Worm (Caenorhabditis elegans) whole organism, young adult: ENCODE data around the gene C25E10.10.

Experiments
- B0019.2 ChIP-seq: fragments of 200-800 bp; sonication (Bioruptor generic); conservative IDR thresholded peaks from 2 replicates; pipeline ENCODE4 v1.3.6; 2022; ENCODE audit warnings: missing genetic modification reagents, missing genetic modification characterization, missing compliant biosample characterization
- B0035.1 ChIP-seq: sonication (generic microtip); optimal IDR thresholded peaks from 2 replicates; lab custom pipeline; 2016; ENCODE audit warnings: missing genetic modification characterization, mild to moderate bottlenecking, missing compliant biosample characterization, missing genotype, missing genetic modification reagents
- B0336.3 ChIP-seq: fragments of 200-800 bp; sonication (Bioruptor generic); IDR thresholded peaks from 2 replicates; pipeline ENCODE4 v1.3.6; 2022; ENCODE audit warnings: missing genetic modification characterization, missing compliant biosample characterization
- D2030.7 ChIP-seq: fragments of 200-800 bp; sonication (Bioruptor generic); IDR thresholded peaks from 2 replicates; pipeline ENCODE4 v1.3.6; 2022; ENCODE audit warnings: missing genetic modification reagents, missing genetic modification characterization, missing compliant biosample characterization
- F10E7.11 ChIP-seq: sonication (generic microtip); optimal IDR thresholded peaks from 2 replicates; lab custom pipeline; 2017; ENCODE audit warnings: mild to moderate bottlenecking, missing genetic modification characterization, moderate library complexity, missing compliant biosample characterization
- F37B4.10 ChIP-seq: fragments of 200-800 bp; sonication (Bioruptor generic); IDR thresholded peaks from 2 replicates; pipeline ENCODE4 v1.3.6; 2022; ENCODE audit warnings: missing genetic modification characterization, missing compliant biosample characterization
- Y67H2A.10 ChIP-seq: fragments of 200-800 bp; sonication (Bioruptor generic); conservative IDR thresholded peaks from 2 replicates; pipeline ENCODE4 v1.3.6; 2022; ENCODE audit warnings: missing genetic modification reagents, missing genetic modification characterization, missing compliant biosample characterization
- ZK185.1 ChIP-seq: sonication (generic microtip); optimal IDR thresholded peaks from 2 replicates; lab custom pipeline; 2016; ENCODE audit warnings: mild to moderate bottlenecking, missing genetic modification characterization, missing compliant biosample characterization; ENCODE audit not compliant: poor library complexity, severe bottlenecking
- aptf-2 ChIP-seq: fragments of 200-800 bp; sonication (Bioruptor generic); conservative IDR thresholded peaks from 2 replicates; pipeline ENCODE4 v1.3.6; 2022; ENCODE audit warnings: missing genetic modification reagents, missing genetic modification characterization, missing compliant biosample characterization
- atf-7 ChIP-seq: sonication (generic microtip); optimal IDR thresholded peaks from 2 replicates; lab custom pipeline; 2017; ENCODE audit warnings: mild to moderate bottlenecking, missing genetic modification characterization, missing compliant biosample characterization
- attf-5 ChIP-seq: fragments of 200-800 bp; sonication (Bioruptor generic); optimal IDR thresholded peaks from 2 replicates; lab custom pipeline; 2018; ENCODE audit warnings: mild to moderate bottlenecking, missing genetic modification characterization, missing compliant biosample characterization
- cebp-1 ChIP-seq, 2 experiments: fragments of 200-800 bp in 1 of 2; sonication (Bioruptor generic) in 1 of 2; sonication (generic microtip) in 1 of 2; IDR thresholded peaks in 1 of 2; optimal IDR thresholded peaks in 1 of 2; 2 replicates each; pipeline versions ENCODE4 v1.3.6 to Lab custom; 2017 to 2022; ENCODE audit warnings: missing compliant biosample characterization in 2 of 2, missing genetic modification characterization in 2 of 2, mild to moderate bottlenecking in 1 of 2, missing genetic modification reagents in 1 of 2, moderate library complexity in 1 of 2
- die-1 ChIP-seq: sonication (generic microtip); optimal IDR thresholded peaks from 2 replicates; lab custom pipeline; 2016; ENCODE audit warnings: missing genotype, mild to moderate bottlenecking, missing genetic modification characterization, missing compliant biosample characterization
- dox-1 ChIP-seq: fragments of 200-800 bp; sonication (Bioruptor generic); IDR thresholded peaks from 2 replicates; pipeline ENCODE4 v1.3.6; 2022; ENCODE audit warnings: missing genetic modification reagents, missing genetic modification characterization, missing compliant biosample characterization
- dpl-1 ChIP-seq: fragments of 150-350 bp; optimal IDR thresholded peaks from 2 replicates; lab custom pipeline; 2014; ENCODE audit warnings: missing biosample characterization, missing genetic modification reagents, missing genetic modification characterization
- egl-18 ChIP-seq: fragments of 200-800 bp; sonication (Bioruptor generic); IDR thresholded peaks from 2 replicates; pipeline ENCODE4 v1.3.6; 2022; ENCODE audit warnings: missing genetic modification reagents, missing genetic modification characterization, missing compliant biosample characterization
- egrh-3 ChIP-seq: fragments of 200-800 bp; sonication (Bioruptor generic); IDR thresholded peaks from 2 replicates; pipeline ENCODE4 v1.3.6; 2022; ENCODE audit warnings: missing genetic modification reagents, missing genetic modification characterization, missing compliant biosample characterization
- fkh-3 ChIP-seq: sonication (generic microtip); optimal IDR thresholded peaks from 2 replicates; lab custom pipeline; 2016; ENCODE audit warnings: mild to moderate bottlenecking, missing genetic modification characterization, missing compliant biosample characterization
- him-1 ChIP-seq: sonication (generic microtip); optimal IDR thresholded peaks from 2 replicates; lab custom pipeline; 2016; ENCODE audit warnings: missing genotype, missing genetic modification reagents, missing genetic modification characterization, missing compliant biosample characterization
- hrde-1 ChIP-seq: sonication (generic microtip); optimal IDR thresholded peaks from 2 replicates; lab custom pipeline; 2016; ENCODE audit warnings: missing genetic modification characterization, mild to moderate bottlenecking, missing compliant biosample characterization, moderate library complexity, missing genotype, missing genetic modification reagents, borderline replicate concordance
- lag-1 ChIP-seq: fragments of 200-800 bp; sonication (Bioruptor generic); IDR thresholded peaks from 2 replicates; pipeline ENCODE4 v1.3.6; 2022; ENCODE audit warnings: missing genetic modification reagents, missing genetic modification characterization, missing compliant biosample characterization
- lin-54 ChIP-seq: fragments of 200-800 bp; sonication (Bioruptor generic); optimal IDR thresholded peaks from 2 replicates; lab custom pipeline; 2018; ENCODE audit warnings: mild to moderate bottlenecking, missing genetic modification characterization, missing compliant biosample characterization
- madf-6 ChIP-seq: fragments of 200-800 bp; sonication (Bioruptor generic); IDR thresholded peaks from 2 replicates; pipeline ENCODE4 v1.3.6; 2022; ENCODE audit warnings: missing genetic modification reagents, missing genetic modification characterization, missing compliant biosample characterization
- nhr-179 ChIP-seq: sonication (generic microtip); optimal IDR thresholded peaks from 2 replicates; lab custom pipeline; 2016; ENCODE audit warnings: mild to moderate bottlenecking, missing genetic modification characterization, missing compliant biosample characterization
- nhr-80 ChIP-seq: sonication (generic microtip); optimal IDR thresholded peaks from 2 replicates; lab custom pipeline; 2016; ENCODE audit warnings: missing genetic modification characterization, missing compliant biosample characterization
- rec-8 ChIP-seq, 2 experiments: sonication (generic microtip); optimal IDR thresholded peaks; 2 replicates each; lab custom pipeline; 2016; ENCODE audit warnings: mild to moderate bottlenecking in 2 of 2, missing genetic modification characterization in 2 of 2, missing genetic modification reagents in 2 of 2, missing genotype in 2 of 2, missing biosample characterization in 1 of 2, missing compliant biosample characterization in 1 of 2, moderate library complexity in 1 of 2
- rpc-1 ChIP-seq, 2 experiments: fragments of 150-350 bp in 1 of 2; sonication (generic microtip) in 1 of 2; optimal IDR thresholded peaks; 2 replicates each; lab custom pipeline; 2014 to 2018; ENCODE audit warnings: missing biosample characterization in 1 of 2, missing genetic modification characterization in 1 of 2, missing genetic modification reagents in 1 of 2, missing genotype in 1 of 2
- snpc-1.3 ChIP-seq: sonication (generic microtip); optimal IDR thresholded peaks from 2 replicates; lab custom pipeline; 2017; ENCODE audit warnings: missing genetic modification characterization, mild to moderate bottlenecking, missing compliant biosample characterization, antibody characterized with exemption, moderate library complexity, missing genotype, missing genetic modification reagents; ENCODE audit not compliant: insufficient read depth
- snpc-3.4 ChIP-seq: sonication (generic microtip); optimal IDR thresholded peaks from 2 replicates; lab custom pipeline; 2017; ENCODE audit warnings: missing genetic modification characterization, mild to moderate bottlenecking, missing compliant biosample characterization, antibody characterized with exemption, moderate library complexity, missing genotype, missing genetic modification reagents
- snpc-4 ChIP-seq, 5 experiments: fragments of 150-350 bp in 1 of 5; sonication (generic microtip) in 4 of 5; optimal IDR thresholded peaks; 2 replicates each; lab custom pipeline; 2014 to 2018; ENCODE audit warnings: missing genetic modification characterization in 5 of 5, missing biosample characterization in 3 of 5, antibody characterized with exemption in 2 of 5, mild to moderate bottlenecking in 2 of 5, missing compliant biosample characterization in 2 of 5, missing genotype in 2 of 5, moderate library complexity in 2 of 5, missing genetic modification reagents in 1 of 5
- somi-1 ChIP-seq: fragments of 200-800 bp; sonication (Bioruptor generic); optimal IDR thresholded peaks from 2 replicates; lab custom pipeline; 2018; ENCODE audit warnings: mild to moderate bottlenecking, missing genetic modification characterization, missing compliant biosample characterization
- unc-62 ChIP-seq: fragments of 150-350 bp; optimal IDR thresholded peaks from 2 replicates; lab custom pipeline; 2014; ENCODE audit warnings: missing biosample characterization, missing genetic modification reagents, missing genetic modification characterization
- ztf-3 ChIP-seq: fragments of 200-800 bp; sonication (Bioruptor generic); optimal IDR thresholded peaks from 2 replicates; lab custom pipeline; 2018; ENCODE audit warnings: mild to moderate bottlenecking, missing genetic modification characterization, missing compliant biosample characterization
- ztf-6 ChIP-seq: fragments of 200-800 bp; sonication (Bioruptor generic); IDR thresholded peaks from 2 replicates; pipeline ENCODE4 v1.3.6; 2022; ENCODE audit warnings: missing genetic modification reagents, missing genetic modification characterization, missing compliant biosample characterization

C25E10.10 gene

DNA sequence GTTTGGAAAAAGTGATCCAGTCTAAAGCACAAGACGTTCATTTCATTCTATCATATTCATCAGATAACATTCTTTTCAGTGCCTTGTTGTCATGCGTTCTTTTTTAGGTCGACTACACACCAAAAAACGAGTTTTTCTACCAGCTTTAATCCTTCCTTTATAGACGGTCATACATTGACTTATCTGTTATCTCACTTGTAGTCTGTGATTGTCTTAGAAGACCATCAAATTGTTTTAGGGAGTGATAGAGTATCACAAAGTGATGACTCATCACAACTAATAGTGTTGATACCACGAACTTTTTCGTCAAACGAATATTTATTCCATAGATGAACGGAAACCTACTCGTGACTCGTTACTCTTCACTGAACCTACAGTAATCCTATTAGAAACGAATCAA is 29.7 kb upstream of the C25E10.10 start:
- no peak for TF ChIP-seq attf-5
- no peak for TF ChIP-seq lag-1 (GFP tag; lab: Robert Waterston, UW)
- no peak for TF ChIP-seq atf-7 (tag; lab: Kevin White, UChicago)
- TF ChIP-seq snpc-1.3 = no peak
- no peak for TF ChIP-seq die-1 (tag; lab: Kevin White, UChicago)
- TF ChIP-seq F10E7.11 = no peak
- TF ChIP-seq nhr-80 = no peak
- TF ChIP-seq unc-62 = no peak
- no peak for TF ChIP-seq somi-1 (GFP tag; lab: Kevin White, UChicago)
- TF ChIP-seq snpc-4 (GFP tag; optimal IDR thresholded peaks at IDR 0.05; lab: Kevin White, UChicago) = no peak
- TF ChIP-seq snpc-4 (tag; optimal IDR thresholded peaks at IDR 0.05; lab: Kevin White, UChicago) = no peak

DNA sequence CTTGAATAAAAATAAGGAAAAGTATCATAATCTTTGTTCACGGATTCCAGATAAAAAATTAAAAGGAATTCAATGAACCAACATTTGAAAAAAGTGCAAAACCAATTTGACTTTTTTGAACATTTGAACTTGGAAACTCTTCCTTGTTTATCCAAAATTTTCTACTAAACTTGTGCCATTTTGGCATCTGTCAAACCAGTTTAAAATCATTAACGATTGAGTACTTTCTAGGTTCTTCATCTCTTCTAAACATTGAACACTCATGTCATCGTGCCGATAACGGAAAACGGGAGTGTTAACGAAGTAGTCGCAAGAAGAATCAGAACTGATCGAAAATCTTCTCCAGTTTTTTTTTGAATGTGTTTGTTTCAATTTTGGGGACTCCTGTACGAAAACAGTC is 28.1 kb upstream of the C25E10.10 start:
- TF ChIP-seq egrh-3 (GFP tag; lab: Robert Waterston, UW) (no peak), ztf-3 (GFP tag; lab: Kevin White, UChicago) (no peak), ztf-6 (GFP tag; lab: Robert Waterston, UW) (no peak), B0019.2 (GFP tag; lab: Robert Waterston, UW) (no peak), unc-62 (no peak), him-1 (no peak), F37B4.10 (no peak), madf-6 (no peak), lin-54 (GFP tag; lab: Kevin White, UChicago) (no peak), B0035.1 (tag; lab: Kevin White, UChicago) (no peak), egl-18 (GFP tag; lab: Robert Waterston, UW) (no peak), dpl-1 (GFP tag; lab: Kevin White, UChicago) (no peak), Y67H2A.10 (GFP tag; lab: Robert Waterston, UW) (no peak), snpc-3.4 (tag; lab: Kevin White, UChicago) (no peak), B0336.3 (GFP tag; lab: Robert Waterston, UW) (no peak), F10E7.11 (no peak), aptf-2 (GFP tag; lab: Robert Waterston, UW) (no peak), fkh-3 (no peak), nhr-179 (tag; lab: Kevin White, UChicago) (no peak), die-1 (tag; lab: Kevin White, UChicago) (no peak)

DNA sequence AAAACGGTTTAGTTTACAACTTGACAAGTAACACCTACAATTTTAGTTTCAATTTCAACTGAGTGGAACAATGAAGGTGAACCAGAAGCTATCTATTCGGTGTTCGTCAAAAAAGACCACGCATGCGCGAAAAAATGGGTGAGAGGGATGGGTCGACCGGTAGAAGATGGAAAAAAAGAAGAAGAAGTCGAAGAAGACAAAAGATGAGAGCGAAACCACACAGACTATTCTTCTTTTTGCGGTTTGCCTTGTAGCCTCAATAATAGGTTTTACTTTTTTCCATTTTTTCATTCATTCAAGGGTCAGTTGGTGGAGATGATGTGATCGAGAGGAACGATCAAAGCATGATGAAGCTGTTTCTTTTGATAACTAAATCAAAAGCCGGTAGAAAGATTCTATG is 26.2 kb upstream of the C25E10.10 start:
- TF ChIP-seq rpc-1 (optimal IDR thresholded peaks at IDR 0.05; lab: Kevin White, UChicago) = no peak
- no peak for TF ChIP-seq rpc-1 (tag; optimal IDR thresholded peaks at IDR 0.05; lab: Kevin White, UChicago)
- no peak for TF ChIP-seq dox-1 (GFP tag; lab: Robert Waterston, UW)
- TF ChIP-seq, all 124 proteins: peak for 0

ce11 chrV:9081410-9081809 is 25.3 kb upstream of the C25E10.10 start:
- TF ChIP-seq ZK185.1 (tag; lab: Kevin White, UChicago) (peak; percentile 17), cebp-1 (GFP tag; IDR thresholded peaks at IDR 0.05; lab: Robert Waterston, UW) (no peak), cebp-1 (tag; optimal IDR thresholded peaks at IDR 0.05; lab: Kevin White, UChicago) (peak; percentile 13), rec-8 (tag; optimal IDR thresholded peaks at IDR 0.05; lab: Kevin White, UChicago) (no peak), hrde-1 (tag; lab: Kevin White, UChicago) (no peak), D2030.7 (GFP tag; lab: Robert Waterston, UW) (no peak), nhr-80 (peak; percentile 62)
